Worm (Caenorhabditis elegans): ENCODE data around the gene gpch-1.

Gene gpch-1

ce11 chrIII:4379717-4380116 is 28.6 kb upstream of the gpch-1 start, which contains the start of gene B0284.3:
B0284.3 (minus strand) TSS chrIII:4379817.
- TF ChIP-seq mls-2 (tag; optimal IDR thresholded peaks at IDR 0.05) (no peak), ceh-39 (tag; optimal IDR thresholded peaks at IDR 0.05) (no peak), ces-1 (GFP tag; optimal IDR thresholded peaks at IDR 0.05) (no peak), mep-1 (tag; optimal IDR thresholded peaks at IDR 0.05) (no peak), ceh-43 (GFP tag; optimal IDR thresholded peaks at IDR 0.05) (no peak), lsy-2 (tag; optimal IDR thresholded peaks at IDR 0.05) (no peak), hlh-1 (tag; optimal IDR thresholded peaks at IDR 0.05) (no peak)

DNA sequence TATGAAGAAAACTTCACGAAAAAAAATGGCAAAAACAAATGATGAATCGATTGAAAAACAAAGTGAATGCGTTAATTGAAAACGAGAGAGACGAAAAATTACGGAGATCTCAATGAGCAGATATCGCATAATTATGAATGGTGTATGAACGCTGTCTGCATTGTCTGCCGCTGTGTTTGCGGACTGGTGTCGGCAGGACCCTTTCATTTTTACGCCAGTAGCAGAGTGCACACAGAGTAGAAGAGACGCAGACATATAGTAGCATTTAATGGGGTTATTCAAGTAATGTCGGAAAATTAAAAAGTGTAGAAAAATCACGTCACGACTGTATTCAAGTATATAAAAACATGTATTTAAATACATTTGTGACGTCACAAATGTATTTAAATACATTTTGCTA is 27.5 kb upstream of the gpch-1 start:
- TF ChIP-seq nhr-76 (tag; optimal IDR thresholded peaks at IDR 0.05): no peak
- TF ChIP-seq unc-62 (GFP tag; optimal IDR thresholded peaks at IDR 0.05): no peak
- no peak for TF ChIP-seq ceh-39 (tag; optimal IDR thresholded peaks at IDR 0.05)
- no peak for TF ChIP-seq lin-32 (GFP tag; optimal IDR thresholded peaks at IDR 0.05)
- peak; percentile 13 for TF ChIP-seq mls-2 (tag; optimal IDR thresholded peaks at IDR 0.05)
- TF ChIP-seq cnd-1 (tag; optimal IDR thresholded peaks at IDR 0.05): no peak
- no peak for TF ChIP-seq unc-39 (tag; optimal IDR thresholded peaks at IDR 0.05)
- no peak for TF ChIP-seq M03D4.4 (tag; optimal IDR thresholded peaks at IDR 0.05)
- TF ChIP-seq tbx-8 (GFP tag; optimal IDR thresholded peaks at IDR 0.05): no peak
- no peak for TF ChIP-seq flh-1 (GFP tag; optimal IDR thresholded peaks at IDR 0.05)
- no peak for TF ChIP-seq unc-120 (tag; optimal IDR thresholded peaks at IDR 0.05; ENCODE audit: poor library complexity, severe bottlenecking)
- TF ChIP-seq lin-13 (tag; optimal IDR thresholded peaks at IDR 0.05): peak; percentile 57
- peak; percentile 73 for TF ChIP-seq ces-1 (GFP tag; optimal IDR thresholded peaks at IDR 0.05)
- TF ChIP-seq blmp-1 (tag; optimal IDR thresholded peaks at IDR 0.05): no peak
- no peak for TF ChIP-seq pha-4 (tag; optimal IDR thresholded peaks at IDR 0.05)
- no peak for TF ChIP-seq zip-8 (tag; optimal IDR thresholded peaks at IDR 0.05)
- TF ChIP-seq nhr-28 (tag; optimal IDR thresholded peaks at IDR 0.05): no peak
- no peak for TF ChIP-seq sptf-1 (tag; optimal IDR thresholded peaks at IDR 0.05)
- no peak for TF ChIP-seq elt-3 (tag; optimal IDR thresholded peaks at IDR 0.05)
- no peak for TF ChIP-seq ztf-11 (tag; optimal IDR thresholded peaks at IDR 0.05)
- TF ChIP-seq nhr-2 (tag; optimal IDR thresholded peaks at IDR 0.05): no peak
- no peak for TF ChIP-seq mab-5 (tag; optimal IDR thresholded peaks at IDR 0.05)
- TF ChIP-seq sem-2 (GFP tag; optimal IDR thresholded peaks at IDR 0.05): no peak
- TF ChIP-seq elt-1 (tag; optimal IDR thresholded peaks at IDR 0.05; ENCODE audit: borderline replicate concordance, insufficient read depth): no peak
- peak; percentile 21 for TF ChIP-seq lsy-2 (tag; optimal IDR thresholded peaks at IDR 0.05)
- no peak for TF ChIP-seq ceh-83 (GFP tag; optimal IDR thresholded peaks at IDR 0.05)
- TF ChIP-seq mep-1 (tag; optimal IDR thresholded peaks at IDR 0.05): peak; percentile 38
- no peak for TF ChIP-seq ham-2 (GFP tag; optimal IDR thresholded peaks at IDR 0.05)
- no peak for TF ChIP-seq drap-1 (GFP tag; optimal IDR thresholded peaks at IDR 0.05)
- TF ChIP-seq bed-3 (GFP tag; optimal IDR thresholded peaks at IDR 0.05): no peak
- TF ChIP-seq nhr-12 (tag; optimal IDR thresholded peaks at IDR 0.05): no peak
- TF ChIP-seq hlh-1 (tag; optimal IDR thresholded peaks at IDR 0.05): no peak
- no peak for TF ChIP-seq ceh-43 (GFP tag; optimal IDR thresholded peaks at IDR 0.05)
- TF ChIP-seq nhr-237 (tag; optimal IDR thresholded peaks at IDR 0.05): no peak
- no peak for TF ChIP-seq snpc-4 (tag; optimal IDR thresholded peaks at IDR 0.05)

- TF ChIP-seq blmp-1 (tag; optimal IDR thresholded peaks at IDR 0.05): no peak
- no peak for TF ChIP-seq ztf-11 (tag; optimal IDR thresholded peaks at IDR 0.05)
- TF ChIP-seq ceh-43 (GFP tag; optimal IDR thresholded peaks at IDR 0.05): no peak
- no peak for TF ChIP-seq zip-8 (tag; optimal IDR thresholded peaks at IDR 0.05)
- no peak for TF ChIP-seq lsy-2 (tag; optimal IDR thresholded peaks at IDR 0.05)
- TF ChIP-seq ceh-83 (GFP tag; optimal IDR thresholded peaks at IDR 0.05): no peak
Observed at ce11 chrIII:4381343-4381742, 27.0 kb upstream of the gpch-1 start, which contains the start of gene pals-27. pals-27 (plus strand) TSS chrIII:4381643.

- TF ChIP-seq ceh-43 (GFP tag; optimal IDR thresholded peaks at IDR 0.05) (no peak), ces-1 (GFP tag; optimal IDR thresholded peaks at IDR 0.05) (no peak), pha-4 (tag; optimal IDR thresholded peaks at IDR 0.05) (no peak), sem-2 (GFP tag; optimal IDR thresholded peaks at IDR 0.05) (no peak), hlh-1 (tag; optimal IDR thresholded peaks at IDR 0.05) (no peak), nhr-12 (tag; optimal IDR thresholded peaks at IDR 0.05) (no peak), elt-1 (tag; optimal IDR thresholded peaks at IDR 0.05; ENCODE audit: borderline replicate concordance, insufficient read depth) (no peak), blmp-1 (tag; optimal IDR thresholded peaks at IDR 0.05) (no peak), cnd-1 (tag; optimal IDR thresholded peaks at IDR 0.05) (no peak), ceh-39 (tag; optimal IDR thresholded peaks at IDR 0.05) (no peak), mab-5 (tag; optimal IDR thresholded peaks at IDR 0.05) (no peak), nhr-2 (tag; optimal IDR thresholded peaks at IDR 0.05) (no peak), snpc-4 (tag; optimal IDR thresholded peaks at IDR 0.05) (no peak), flh-1 (GFP tag; optimal IDR thresholded peaks at IDR 0.05) (no peak), nhr-237 (tag; optimal IDR thresholded peaks at IDR 0.05) (no peak), nhr-76 (tag; optimal IDR thresholded peaks at IDR 0.05) (no peak), tbx-8 (GFP tag; optimal IDR thresholded peaks at IDR 0.05) (no peak), lin-32 (GFP tag; optimal IDR thresholded peaks at IDR 0.05) (no peak), unc-120 (tag; optimal IDR thresholded peaks at IDR 0.05; ENCODE audit: poor library complexity, severe bottlenecking) (no peak), zip-8 (tag; optimal IDR thresholded peaks at IDR 0.05) (no peak)
Observed at ce11 chrIII:4382118-4382517, 26.2 kb upstream of the gpch-1 start.
